Fruit fly (Drosophila melanogaster) whole organism, wandering third instar larva: ENCODE data around the gene ppk14.

Experiments
- Abd-B ChIP-seq: fragments of >200 bp; optimal IDR thresholded peaks from 2 replicates; lab custom pipeline; 2017; ENCODE audit warnings: missing biosample characterization, missing genetic modification characterization
- CG32264 ChIP-seq: fragments of 200-800 bp; sonication (Bioruptor generic); optimal IDR thresholded peaks from 2 replicates; lab custom pipeline; 2016; ENCODE audit warnings: missing biosample characterization, missing genetic modification characterization
- CG9705 ChIP-seq: fragments of 200-800 bp; sonication (Bioruptor generic); optimal IDR thresholded peaks from 2 replicates; lab custom pipeline; 2018; ENCODE audit warnings: missing biosample characterization, mild to moderate bottlenecking, missing genetic modification characterization
- CrebA ChIP-seq: fragments of 200-800 bp; sonication (Bioruptor generic); optimal IDR thresholded peaks from 2 replicates; lab custom pipeline; 2016; ENCODE audit warnings: missing biosample characterization, mild to moderate bottlenecking, missing genetic modification characterization, borderline replicate concordance
- Dfd ChIP-seq: fragments of >200 bp; optimal IDR thresholded peaks from 2 replicates; lab custom pipeline; 2017; ENCODE audit warnings: missing biosample characterization, missing genetic modification characterization
- Dif ChIP-seq: fragments of 200-275, 200-300 bp; sonication (Bioruptor generic); optimal IDR thresholded peaks from 2 replicates; lab custom pipeline; 2018; ENCODE audit warnings: missing biosample characterization, missing genetic modification characterization; ENCODE audit not compliant: partially characterized antibody
- GATAd ChIP-seq: sonication (Bioruptor generic); optimal IDR thresholded peaks from 2 replicates; lab custom pipeline; 2016; ENCODE audit warnings: missing biosample characterization, missing genetic modification characterization
- HLH106 ChIP-seq: fragments of 200-800 bp; optimal IDR thresholded peaks from 3 replicates; lab custom pipeline; 2019; ENCODE audit warnings: missing biosample characterization, mild to moderate bottlenecking, missing genetic modification characterization, moderate library complexity
- Hnf4 ChIP-seq: fragments of 200-800 bp; sonication (Bioruptor generic); optimal IDR thresholded peaks from 2 replicates; lab custom pipeline; 2016; ENCODE audit warnings: missing biosample characterization, mild to moderate bottlenecking, missing genetic modification characterization
- Hr78 ChIP-seq: fragments of >200 bp; optimal IDR thresholded peaks from 2 replicates; lab custom pipeline; 2017; ENCODE audit warnings: missing biosample characterization, missing genetic modification characterization
- Hr83 ChIP-seq: fragments of 200-300 bp; sonication (Bioruptor generic); optimal IDR thresholded peaks from 2 replicates; lab custom pipeline; 2016; ENCODE audit warnings: missing biosample characterization, mild to moderate bottlenecking, missing genetic modification characterization, moderate library complexity; ENCODE audit not compliant: poor library complexity, severe bottlenecking
- Jra ChIP-seq: sonication (Bioruptor generic); optimal IDR thresholded peaks from 2 replicates; lab custom pipeline; 2016; ENCODE audit warnings: missing biosample characterization, missing genetic modification characterization
- Mio ChIP-seq: sonication (Bioruptor generic); optimal IDR thresholded peaks from 2 replicates; lab custom pipeline; 2016; ENCODE audit warnings: missing biosample characterization, missing genetic modification characterization
- Myc ChIP-seq: fragments of >200 bp; optimal IDR thresholded peaks from 2 replicates; lab custom pipeline; 2017
- N ChIP-seq: fragments of >200 bp; optimal IDR thresholded peaks from 2 replicates; lab custom pipeline; 2018; ENCODE audit warnings: missing biosample characterization, missing external identifiers, missing genetic modification characterization
- OdsH ChIP-seq: fragments of 200-800 bp; sonication (Bioruptor generic); optimal IDR thresholded peaks from 2 replicates; lab custom pipeline; 2016; ENCODE audit warnings: missing biosample characterization, mild to moderate bottlenecking, missing genetic modification characterization
- Rel ChIP-seq, 2 experiments: fragments of 200-800 bp; sonication (Bioruptor generic) in 1 of 2; optimal IDR thresholded peaks; 2 replicates in 1 of 2; 3 replicates in 1 of 2; lab custom pipeline; 2016 to 2019; ENCODE audit warnings: mild to moderate bottlenecking in 2 of 2, missing biosample characterization in 2 of 2, missing genetic modification characterization in 2 of 2, moderate library complexity in 1 of 2
- Sp1 ChIP-seq: fragments of 200-800 bp; sonication (Bioruptor generic); optimal IDR thresholded peaks from 3 replicates; lab custom pipeline; 2019; ENCODE audit warnings: missing biosample characterization, mild to moderate bottlenecking, missing genetic modification characterization, moderate library complexity
- Vsx2 ChIP-seq: fragments of 200-300, 225-300 bp; sonication (Bioruptor generic); optimal IDR thresholded peaks from 2 replicates; lab custom pipeline; 2018; ENCODE audit warnings: missing biosample characterization, missing genetic modification characterization; ENCODE audit not compliant: partially characterized antibody
- br ChIP-seq: fragments of 200-800 bp; sonication (Bioruptor generic); optimal IDR thresholded peaks from 2 replicates; lab custom pipeline; 2016; ENCODE audit warnings: missing biosample characterization, missing genetic modification characterization
- brk ChIP-seq: fragments of 200-800 bp; sonication (Bioruptor generic); optimal IDR thresholded peaks from 2 replicates; lab custom pipeline; 2016; ENCODE audit warnings: missing biosample characterization, mild to moderate bottlenecking, missing genetic modification characterization
- dl ChIP-seq, 2 experiments: fragments of 175-275, 200-275 bp in 1 of 2; fragments of 200-275 bp in 1 of 2; sonication (Bioruptor generic); optimal IDR thresholded peaks; lab custom pipeline; 2018; ENCODE audit warnings: mild to moderate bottlenecking in 2 of 2, missing biosample characterization in 2 of 2, missing genetic modification characterization in 2 of 2, moderate library complexity in 2 of 2; ENCODE audit not compliant: partially characterized antibody in 2 of 2, insufficient read depth in 1 of 2
- dmrt93B ChIP-seq: fragments of 200-800 bp; sonication (Bioruptor generic); optimal IDR thresholded peaks from 2 replicates; lab custom pipeline; 2018; ENCODE audit warnings: missing biosample characterization, mild to moderate bottlenecking, missing genetic modification characterization
- dsf ChIP-seq: sonication (Bioruptor generic); optimal IDR thresholded peaks from 2 replicates; lab custom pipeline; 2016; ENCODE audit warnings: missing biosample characterization, missing genetic modification characterization, borderline replicate concordance
- ey ChIP-seq: fragments of 200-800 bp; sonication (Bioruptor generic); optimal IDR thresholded peaks from 2 replicates; lab custom pipeline; 2016; ENCODE audit warnings: missing biosample characterization, missing genetic modification characterization
- foxo ChIP-seq, 2 experiments: fragments of 200-800 bp; sonication (Bioruptor generic); optimal IDR thresholded peaks; 2 replicates in 1 of 2; 3 replicates in 1 of 2; lab custom pipeline; 2016 to 2017; ENCODE audit warnings: missing biosample characterization in 2 of 2, missing genetic modification characterization in 2 of 2
- fru ChIP-seq: fragments of 200-800 bp; sonication (Bioruptor generic); optimal IDR thresholded peaks from 3 replicates; lab custom pipeline; 2016; ENCODE audit warnings: missing biosample characterization, mild to moderate bottlenecking, missing genetic modification characterization
- h ChIP-seq: fragments of 200-800 bp; sonication (Bioruptor generic); optimal IDR thresholded peaks from 3 replicates; lab custom pipeline; 2016; ENCODE audit warnings: missing biosample characterization, mild to moderate bottlenecking, missing genetic modification characterization
- jim ChIP-seq: fragments of 175-275, 200-325 bp; sonication (Bioruptor generic); optimal IDR thresholded peaks from 2 replicates; lab custom pipeline; 2016; ENCODE audit warnings: missing biosample characterization, mild to moderate bottlenecking, missing genetic modification characterization
- lola ChIP-seq: fragments of >200 bp; optimal IDR thresholded peaks from 2 replicates; lab custom pipeline; 2017; ENCODE audit warnings: missing biosample characterization, missing genetic modification characterization
- pan ChIP-seq: fragments of >200 bp; optimal IDR thresholded peaks from 2 replicates; lab custom pipeline; 2017
- psq ChIP-seq: fragments of 200-800 bp; sonication (Bioruptor generic); optimal IDR thresholded peaks from 3 replicates; lab custom pipeline; 2017; ENCODE audit warnings: missing biosample characterization, mild to moderate bottlenecking, missing genetic modification characterization, moderate library complexity
- rgr ChIP-seq: fragments of 200-800 bp; sonication (Bioruptor generic); optimal IDR thresholded peaks from 3 replicates; lab custom pipeline; 2016; ENCODE audit warnings: missing biosample characterization, mild to moderate bottlenecking, missing genetic modification characterization
- sage ChIP-seq: fragments of 200-800 bp; sonication (Bioruptor generic); optimal IDR thresholded peaks from 2 replicates; lab custom pipeline; 2016; ENCODE audit warnings: missing biosample characterization, mild to moderate bottlenecking, missing genetic modification characterization
- sv ChIP-seq: fragments of 200-800 bp; sonication (Bioruptor generic); optimal IDR thresholded peaks from 3 replicates; lab custom pipeline; 2016; ENCODE audit warnings: missing biosample characterization, missing genetic modification characterization
- tai ChIP-seq: sonication (Bioruptor generic); optimal IDR thresholded peaks from 2 replicates; lab custom pipeline; 2016; ENCODE audit warnings: missing biosample characterization, missing genetic modification characterization
- usp ChIP-seq: fragments of >200 bp; optimal IDR thresholded peaks from 2 replicates; lab custom pipeline; 2017; ENCODE audit warnings: missing biosample characterization, missing genetic modification characterization
- woc ChIP-seq: sonication (Bioruptor generic); optimal IDR thresholded peaks from 2 replicates; lab custom pipeline; 2016; ENCODE audit warnings: missing biosample characterization, mild to moderate bottlenecking, missing genetic modification characterization

The ppk14 gene

DNA sequence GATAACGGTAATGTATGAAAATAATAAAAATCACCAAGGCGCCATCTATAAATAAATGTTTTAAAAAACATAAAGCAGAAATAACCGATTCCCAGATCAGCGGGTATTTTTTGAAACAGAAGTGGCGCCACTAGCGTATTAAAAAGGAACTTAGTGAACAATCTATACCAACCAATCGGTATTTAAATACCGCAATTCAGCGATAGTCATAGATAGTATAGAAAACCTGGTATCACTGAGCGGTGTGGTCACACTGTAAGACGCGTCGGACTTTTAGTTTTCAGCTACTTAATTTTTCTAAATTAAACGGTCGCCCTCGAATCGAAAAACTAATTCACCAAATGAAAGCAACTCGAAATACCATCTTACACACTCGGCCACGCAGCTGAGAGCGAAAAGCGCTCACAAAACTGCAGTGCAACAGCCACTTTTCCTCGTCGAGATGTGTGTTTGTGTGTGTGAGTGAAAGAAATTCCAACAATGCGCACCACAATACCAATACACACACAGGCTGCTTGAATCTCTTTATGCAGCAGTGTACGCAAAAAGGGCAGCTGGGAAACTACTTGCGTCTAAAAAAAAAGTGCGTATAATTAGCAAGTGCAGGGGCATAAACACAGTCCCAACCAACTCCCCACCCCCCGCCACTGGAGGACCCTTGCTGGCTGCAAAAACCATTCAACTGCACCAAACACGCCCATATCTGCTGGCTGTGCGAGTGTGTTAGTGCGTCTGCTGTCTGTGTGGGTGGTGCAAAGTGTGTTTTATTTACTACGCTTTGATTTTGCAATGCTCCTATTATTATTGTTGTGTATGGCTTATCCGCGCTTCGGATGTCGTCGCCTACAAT lies 31.0 kb upstream of the ppk14 start, which contains the start of gene PDZ-GEF:
Gene PDZ-GEF, plus strand, starts transcription at position 232 of the 850 bp plus-strand sequence.
- TF ChIP-seq CrebA (GFP tag; lab: Kevin White, UChicago) (peak; percentile 6), brk (GFP tag; lab: Kevin White, UChicago) (peak; percentile 7), lola (GFP tag; lab: Kevin White, UChicago) (peak; percentile 63), psq (GFP tag; lab: Kevin White, UChicago) (no peak), Abd-B (GFP tag; lab: Kevin White, UChicago) (peak; percentile 80), CG32264 (GFP tag; lab: Kevin White, UChicago) (no peak), Vsx2 (GFP tag; lab: Kevin White, UChicago) (no peak), Hr83 (peak; percentile 44), GATAd (GFP tag; lab: Kevin White, UChicago) (no peak), woc (no peak), N (peak; percentile 85), rgr (GFP tag; lab: Kevin White, UChicago) (peak; percentile 22), HLH106 (tag; lab: Kevin White, UChicago) (peak; percentile 20), dl (GFP tag; optimal IDR thresholded peaks at IDR 0.05; lab: Kevin White, UChicago; ENCODE audit: insufficient read depth in 1 of 2, partially characterized antibody in 2 of 2) (no peak), OdsH (GFP tag; lab: Kevin White, UChicago) (no peak), jim (GFP tag; lab: Kevin White, UChicago) (no peak), usp (GFP tag; lab: Kevin White, UChicago) (no peak), Rel (GFP tag; optimal IDR thresholded peaks at IDR 0.05; lab: Kevin White, UChicago) (no peak), Rel (tag; optimal IDR thresholded peaks at IDR 0.05; lab: Kevin White, UChicago) (no peak), Hr78 (peak; percentile 80), br (GFP tag; lab: Kevin White, UChicago) (no peak), CG9705 (no peak), Dfd (GFP tag; lab: Kevin White, UChicago) (no peak), pan (lab: Kevin White, UChicago) (no peak), h (GFP tag; lab: Kevin White, UChicago) (peak; percentile 11), Hnf4 (GFP tag; lab: Kevin White, UChicago) (peak; percentile 30), foxo (GFP tag; optimal IDR thresholded peaks at IDR 0.05; lab: Kevin White, UChicago) (peak in 1 of 2 experiments; percentile 41), dsf (no peak), ey (GFP tag; lab: Kevin White, UChicago) (no peak), sage (GFP tag; lab: Kevin White, UChicago) (no peak), tai (no peak), Myc (lab: Kevin White, UChicago) (peak; percentile 62), Jra (GFP tag; lab: Kevin White, UChicago) (no peak), dmrt93B (GFP tag; lab: Kevin White, UChicago) (no peak), Mio (GFP tag; lab: Kevin White, UChicago) (no peak), fru (GFP tag; lab: Kevin White, UChicago) (peak; percentile 28), Sp1 (GFP tag; lab: Kevin White, UChicago) (no peak), Dif (GFP tag; lab: Kevin White, UChicago) (no peak), sv (GFP tag; lab: Kevin White, UChicago) (peak; percentile 37)

DNA sequence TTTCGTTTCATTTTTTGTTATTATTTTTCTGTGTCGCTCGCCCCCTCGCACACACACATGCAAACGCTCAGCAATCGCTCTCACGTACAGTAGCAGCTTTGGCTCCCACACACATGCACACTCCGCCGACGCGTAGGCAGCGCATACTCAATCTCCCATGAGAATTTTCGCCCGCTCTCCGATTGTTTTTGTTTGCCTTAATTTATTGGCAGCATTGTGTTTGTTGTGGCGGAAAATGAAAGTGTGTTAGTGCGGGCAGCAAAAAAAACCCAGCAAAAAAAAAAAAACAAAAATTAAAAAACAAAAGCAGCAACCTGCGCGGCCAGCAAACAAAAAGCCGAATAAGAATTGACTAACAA lies 30.4 kb upstream of the ppk14 start:
- TF ChIP-seq dsf (no peak), Hr83 (peak; percentile 42), CG32264 (GFP tag; lab: Kevin White, UChicago) (peak; percentile 56), Mio (GFP tag; lab: Kevin White, UChicago) (no peak), Rel (GFP tag; optimal IDR thresholded peaks at IDR 0.05; lab: Kevin White, UChicago) (peak; percentile 90), Rel (tag; optimal IDR thresholded peaks at IDR 0.05; lab: Kevin White, UChicago) (peak; percentile 69), psq (GFP tag; lab: Kevin White, UChicago) (no peak), N (no peak), HLH106 (tag; lab: Kevin White, UChicago) (no peak), jim (GFP tag; lab: Kevin White, UChicago) (peak; percentile 35), CG9705 (peak; percentile 31), sage (GFP tag; lab: Kevin White, UChicago) (peak; percentile 4), Abd-B (GFP tag; lab: Kevin White, UChicago) (peak; percentile 47), Jra (GFP tag; lab: Kevin White, UChicago) (no peak), br (GFP tag; lab: Kevin White, UChicago) (peak; percentile 69), foxo (GFP tag; optimal IDR thresholded peaks at IDR 0.05; lab: Kevin White, UChicago) (peak in 1 of 2 experiments; percentile 81), usp (GFP tag; lab: Kevin White, UChicago) (no peak), OdsH (GFP tag; lab: Kevin White, UChicago) (peak; percentile 23), sv (GFP tag; lab: Kevin White, UChicago) (no peak), dl (GFP tag; optimal IDR thresholded peaks at IDR 0.05; lab: Kevin White, UChicago; ENCODE audit: insufficient read depth in 1 of 2, partially characterized antibody in 2 of 2) (peak in 1 of 2 experiments; percentile 36), woc (no peak), Sp1 (GFP tag; lab: Kevin White, UChicago) (peak; percentile 89), Vsx2 (GFP tag; lab: Kevin White, UChicago) (no peak), h (GFP tag; lab: Kevin White, UChicago) (peak; percentile 42), Dif (GFP tag; lab: Kevin White, UChicago) (peak; percentile 58), CrebA (GFP tag; lab: Kevin White, UChicago) (no peak)
